Worm (Caenorhabditis elegans) whole organism, L4 larva: ENCODE measurements around the gene wdr-31.
A peak's percentile ranks its signal among the peaks of the same experiment; 100 is the strongest.

ENCODE experiments used
- D1046.2 ChIP-seq: fragments of 200-800 bp; sonication (Bioruptor generic); IDR thresholded peaks from 2 replicates; pipeline ENCODE4 v1.3.6; 2022; ENCODE audit warnings: missing genetic modification characterization, missing compliant biosample characterization
- F26F4.8 ChIP-seq: fragments of 200-800 bp; sonication (Bioruptor generic); conservative IDR thresholded peaks from 2 replicates; pipeline ENCODE4 v1.3.6; 2022; ENCODE audit warnings: missing genetic modification characterization, missing compliant biosample characterization
- F37D6.2 ChIP-seq: sonication (generic microtip); optimal IDR thresholded peaks from 2 replicates; lab custom pipeline; 2016; ENCODE audit warnings: mild to moderate bottlenecking, missing genetic modification characterization, missing compliant biosample characterization
- F44E2.7 ChIP-seq: fragments of 200-800 bp; sonication (Bioruptor generic); IDR thresholded peaks from 2 replicates; pipeline ENCODE4 v2.1.2; 2022; ENCODE audit warnings: missing genetic modification characterization, missing compliant biosample characterization
- F49E8.2 ChIP-seq: sonication (generic microtip); optimal IDR thresholded peaks from 2 replicates; lab custom pipeline; 2016; ENCODE audit warnings: missing compliant biosample characterization, mild to moderate bottlenecking, missing genetic modification characterization, borderline replicate concordance
- T26A8.4 ChIP-seq: fragments of 200-800 bp; sonication (Bioruptor generic); IDR thresholded peaks from 2 replicates; pipeline ENCODE4 v1.3.6; 2022; ENCODE audit warnings: missing genetic modification characterization, missing compliant biosample characterization
- aha-1 ChIP-seq: fragments of 150-350 bp; peaks from one replicate; lab custom pipeline; 2014; ENCODE audit warnings: missing biosample characterization, missing genetic modification characterization
- ama-1 ChIP-seq: fragments of 150-350 bp; optimal IDR thresholded peaks from 2 replicates; lab custom pipeline; 2014; ENCODE audit warnings: inconsistent platforms, mixed read lengths
- attf-4 ChIP-seq: sonication (generic microtip); optimal IDR thresholded peaks from 3 replicates; lab custom pipeline; 2017; ENCODE audit warnings: missing biosample characterization, missing genetic modification characterization
- ceh-20 ChIP-seq: fragments of 200-800 bp; sonication (Bioruptor generic); IDR thresholded peaks from 2 replicates; pipeline ENCODE4 v1.3.6; 2022; ENCODE audit warnings: missing genetic modification reagents, missing genetic modification characterization, missing compliant biosample characterization
- ceh-44 ChIP-seq: fragments of 200-800 bp; sonication (Bioruptor generic); IDR thresholded peaks from 2 replicates; pipeline ENCODE4 v1.3.6; 2022; ENCODE audit warnings: missing genetic modification reagents, missing genetic modification characterization, missing compliant biosample characterization
- cey-2 ChIP-seq: sonication (generic microtip); optimal IDR thresholded peaks from 3 replicates; lab custom pipeline; 2017; ENCODE audit warnings: missing genetic modification characterization, mild to moderate bottlenecking, missing compliant biosample characterization, antibody characterized with exemption, borderline replicate concordance; ENCODE audit not compliant: insufficient read depth
- dmd-6 ChIP-seq: fragments of 200-800 bp; sonication (Bioruptor generic); IDR thresholded peaks from 2 replicates; pipeline ENCODE4 v1.3.6; 2022; ENCODE audit warnings: missing genetic modification reagents, missing genetic modification characterization, missing compliant biosample characterization
- dmd-8 ChIP-seq: fragments of 200-800 bp; sonication (Bioruptor generic); IDR thresholded peaks from 2 replicates; pipeline ENCODE4 v1.3.6; 2022; ENCODE audit warnings: missing genetic modification characterization, missing compliant biosample characterization
- dmd-9 ChIP-seq: fragments of 200-800 bp; sonication (Bioruptor generic); IDR thresholded peaks from 2 replicates; pipeline ENCODE4 v1.3.6; 2022; ENCODE audit warnings: missing genetic modification reagents, missing genetic modification characterization, missing compliant biosample characterization
- duxl-1 ChIP-seq: sonication (generic microtip); optimal IDR thresholded peaks from 2 replicates; lab custom pipeline; 2016; ENCODE audit warnings: mild to moderate bottlenecking, missing genetic modification characterization, moderate library complexity, missing compliant biosample characterization; ENCODE audit not compliant: poor library complexity
- egl-27 ChIP-seq: sonication (generic microtip); optimal IDR thresholded peaks from 3 replicates; lab custom pipeline; 2017; ENCODE audit warnings: missing biosample characterization, missing genetic modification reagents, missing genetic modification characterization
- egl-43 ChIP-seq: fragments of 200-800 bp; sonication (Bioruptor generic); IDR thresholded peaks from 2 replicates; pipeline ENCODE4 v1.3.6; 2022; ENCODE audit warnings: missing genetic modification reagents, missing genetic modification characterization, missing compliant biosample characterization
- lim-7 ChIP-seq: fragments of 200-800 bp; sonication (Bioruptor generic); IDR thresholded peaks from 2 replicates; pipeline ENCODE4 v1.3.6; 2022; ENCODE audit warnings: missing genetic modification characterization, missing compliant biosample characterization
- lin-15B ChIP-seq: fragments of 150-350 bp; sonication (generic microtip); optimal IDR thresholded peaks from 3 replicates; lab custom pipeline; 2014; ENCODE audit warnings: missing biosample characterization, missing genetic modification characterization
- lin-29 ChIP-seq: fragments of 200-800 bp; sonication (Bioruptor generic); IDR thresholded peaks from 2 replicates; pipeline ENCODE4 v1.3.6; 2022; ENCODE audit warnings: missing genetic modification reagents, missing genetic modification characterization, missing compliant biosample characterization
- lin-38 ChIP-seq: fragments of 200-800 bp; sonication (Bioruptor generic); IDR thresholded peaks from 2 replicates; pipeline ENCODE4 v1.3.6; 2022; ENCODE audit warnings: missing genetic modification reagents, missing genetic modification characterization, missing compliant biosample characterization
- lin-39 ChIP-seq: fragments of 150-350 bp; optimal IDR thresholded peaks from 2 replicates; lab custom pipeline; 2014; ENCODE audit warnings: missing biosample characterization, missing genetic modification reagents, missing genetic modification characterization
- lir-3 ChIP-seq: sonication (generic microtip); optimal IDR thresholded peaks from 2 replicates; lab custom pipeline; 2016; ENCODE audit warnings: mild to moderate bottlenecking, missing genetic modification characterization, missing compliant biosample characterization
- madf-9 ChIP-seq: fragments of 200-800 bp; sonication (Bioruptor generic); conservative IDR thresholded peaks from 2 replicates; pipeline ENCODE4 v1.3.6; 2022; ENCODE audit warnings: missing genetic modification reagents, missing genetic modification characterization, missing compliant biosample characterization
- mdt-29 ChIP-seq: fragments of 200-800 bp; sonication (Bioruptor generic); IDR thresholded peaks from 2 replicates; pipeline ENCODE4 v1.3.6; 2022; ENCODE audit warnings: missing genetic modification reagents, missing genetic modification characterization, missing compliant biosample characterization
- mes-2 ChIP-seq: sonication (generic microtip); optimal IDR thresholded peaks from 2 replicates; lab custom pipeline; 2016; ENCODE audit warnings: missing genotype, mild to moderate bottlenecking, missing genetic modification characterization, missing compliant biosample characterization; ENCODE audit not compliant: poor library complexity, severe bottlenecking
- mxl-2 ChIP-seq: fragments of 200-800 bp; sonication (Bioruptor generic); conservative IDR thresholded peaks from 2 replicates; pipeline ENCODE4 v1.3.6; 2022; ENCODE audit warnings: missing genetic modification reagents, missing genetic modification characterization, missing compliant biosample characterization
- nhr-11 ChIP-seq: fragments of 150-350 bp; optimal IDR thresholded peaks from 2 replicates; lab custom pipeline; 2014; ENCODE audit warnings: missing biosample characterization, missing genetic modification characterization
- nhr-111 ChIP-seq: fragments of 200-800 bp; sonication (Bioruptor generic); optimal IDR thresholded peaks from 2 replicates; lab custom pipeline; 2018; ENCODE audit warnings: mild to moderate bottlenecking, missing genetic modification characterization, missing compliant biosample characterization
- nhr-25 ChIP-seq: sonication (generic microtip); optimal IDR thresholded peaks from 2 replicates; lab custom pipeline; 2017; ENCODE audit warnings: missing genetic modification characterization, mild to moderate bottlenecking, missing compliant biosample characterization, antibody characterized with exemption, moderate library complexity, borderline replicate concordance; ENCODE audit not compliant: insufficient read depth
- nhr-28 ChIP-seq: fragments of 150-350 bp; optimal IDR thresholded peaks from 2 replicates; lab custom pipeline; 2014; ENCODE audit warnings: missing biosample characterization, missing genetic modification characterization
- nhr-41 ChIP-seq: fragments of 200-800 bp; sonication (Bioruptor generic); IDR thresholded peaks from 2 replicates; pipeline ENCODE4 v1.3.6; 2022; ENCODE audit warnings: missing genetic modification reagents, missing genetic modification characterization, missing compliant biosample characterization
- nhr-77 ChIP-seq: fragments of 150-350 bp; optimal IDR thresholded peaks from 2 replicates; lab custom pipeline; 2014; ENCODE audit warnings: missing biosample characterization, missing genetic modification characterization
- pha-4 ChIP-seq, 2 experiments: fragments of 150-350 bp in 1 of 2; fragments of 200-800 bp in 1 of 2; sonication (Bioruptor generic) in 1 of 2; IDR thresholded peaks in 1 of 2; optimal IDR thresholded peaks in 1 of 2; 2 replicates each; pipeline versions ENCODE4 v1.3.6 to Lab custom; 2014 to 2022; ENCODE audit warnings: missing genetic modification characterization in 2 of 2, missing genetic modification reagents in 2 of 2, missing biosample characterization in 1 of 2, missing compliant biosample characterization in 1 of 2
- pqm-1 ChIP-seq: sonication (generic microtip); optimal IDR thresholded peaks from 2 replicates; lab custom pipeline; 2017; ENCODE audit warnings: missing biosample characterization, missing genetic modification characterization
- sdz-12 ChIP-seq: fragments of 200-800 bp; sonication (Bioruptor generic); optimal IDR thresholded peaks from 2 replicates; lab custom pipeline; 2018; ENCODE audit warnings: mild to moderate bottlenecking, missing genetic modification characterization, missing compliant biosample characterization
- set-16 ChIP-seq: fragments of 200-800 bp; sonication (Bioruptor generic); IDR thresholded peaks from 2 replicates; pipeline ENCODE4 v1.3.6; 2022; ENCODE audit warnings: missing genetic modification reagents, missing genetic modification characterization, missing compliant biosample characterization
- snpc-1.2 ChIP-seq: fragments of 200-800 bp; sonication (Bioruptor generic); IDR thresholded peaks from 2 replicates; pipeline ENCODE4 v1.3.6; 2022; ENCODE audit warnings: missing genetic modification reagents, missing genetic modification characterization, missing compliant biosample characterization
- spr-1 ChIP-seq: sonication (generic microtip); optimal IDR thresholded peaks from 2 replicates; lab custom pipeline; 2016; ENCODE audit warnings: mild to moderate bottlenecking, missing genetic modification characterization, missing compliant biosample characterization
- spr-3 ChIP-seq: fragments of 200-800 bp; sonication (Bioruptor generic); optimal IDR thresholded peaks from 2 replicates; lab custom pipeline; 2018; ENCODE audit warnings: mild to moderate bottlenecking, missing genetic modification characterization, missing compliant biosample characterization
- tag-97 ChIP-seq: fragments of 200-800 bp; sonication (Bioruptor generic); IDR thresholded peaks from 2 replicates; pipeline ENCODE4 v1.3.6; 2022; ENCODE audit warnings: missing genetic modification characterization, missing compliant biosample characterization
- tra-1 ChIP-seq: fragments of 200-800 bp; sonication (Bioruptor generic); IDR thresholded peaks from 2 replicates; pipeline ENCODE4 v1.3.6; 2022; ENCODE audit warnings: missing genetic modification reagents, missing genetic modification characterization, missing compliant biosample characterization
- unc-39 ChIP-seq: sonication (generic microtip); optimal IDR thresholded peaks from 2 replicates; lab custom pipeline; 2017; ENCODE audit warnings: missing biosample characterization, missing genetic modification characterization
- zfp-2 ChIP-seq: sonication (generic microtip); optimal IDR thresholded peaks from 2 replicates; lab custom pipeline; 2016; ENCODE audit warnings: mild to moderate bottlenecking, missing genetic modification characterization, missing compliant biosample characterization
- zip-11 ChIP-seq: fragments of 200-800 bp; sonication (Bioruptor generic); IDR thresholded peaks from 2 replicates; pipeline ENCODE4 v1.3.6; 2022; ENCODE audit warnings: missing genetic modification characterization, missing compliant biosample characterization
- ztf-7 ChIP-seq: fragments of 150-350 bp; optimal IDR thresholded peaks from 2 replicates; lab custom pipeline; 2014; ENCODE audit warnings: missing biosample characterization, missing genetic modification characterization

Gene wdr-31

DNA sequence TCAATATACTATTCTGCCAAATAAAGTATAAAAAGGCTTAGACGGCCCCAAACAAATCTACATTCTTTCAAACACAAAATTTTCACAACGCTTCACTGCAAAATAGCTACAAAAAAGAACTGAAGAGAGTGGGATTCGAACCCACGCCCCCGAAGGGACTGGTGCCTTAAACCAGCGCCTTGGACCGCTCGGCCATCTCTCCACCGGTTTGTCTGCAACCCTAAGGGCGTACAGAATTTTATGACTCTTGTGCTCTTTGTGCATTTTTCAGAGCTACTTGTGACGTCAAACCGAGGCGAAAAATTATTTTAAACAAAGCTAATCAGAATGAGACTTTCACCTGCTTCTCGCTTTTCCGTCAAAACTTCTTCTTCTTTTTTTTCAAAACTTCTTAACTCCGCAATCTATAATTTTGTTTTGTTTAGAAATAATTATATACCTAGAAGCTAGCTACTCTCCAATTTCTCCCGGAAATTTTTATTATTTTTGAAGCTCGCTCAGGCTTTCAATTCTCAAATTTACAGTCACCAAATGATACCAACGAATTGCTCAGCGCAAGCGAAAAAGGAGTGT, 1.1 kb upstream of the wdr-31 start, which contains the start of gene T05A8.8 (continued):
- no peak for TF ChIP-seq egl-27 (tag; lab: Kevin White, UChicago)

ce11 chrII:2735644-2736043, 552 bp upstream of the wdr-31 start:
- TF ChIP-seq aha-1 (tag; lab: Kevin White, UChicago), result peak; percentile 80
- no peak for TF ChIP-seq nhr-11 (tag; lab: Kevin White, UChicago)
- TF ChIP-seq mxl-2 (GFP tag; lab: Robert Waterston, UW), result no peak
- TF ChIP-seq T26A8.4 (GFP tag; lab: Robert Waterston, UW), result no peak
- TF ChIP-seq pqm-1 (tag; lab: Kevin White, UChicago), result no peak
- TF ChIP-seq lin-29 (GFP tag; lab: Robert Waterston, UW), result no peak
- TF ChIP-seq F44E2.7 (GFP tag; lab: Robert Waterston, UW), result 0 out of 2 replicates have a peak, but pooled peaks have one; percentile 71
- TF ChIP-seq cey-2 (tag; lab: Kevin White, UChicago), result no peak
- 0 out of 2 replicates have a peak, but pooled peaks have one; percentile 44 for TF ChIP-seq tra-1 (GFP tag; lab: Robert Waterston, UW)
- TF ChIP-seq egl-27 (tag; lab: Kevin White, UChicago), result no peak
- TF ChIP-seq nhr-111 (GFP tag; lab: Kevin White, UChicago), result no peak
- TF ChIP-seq dmd-6, result peak; percentile 29; the same call in 1 of the 2 replicates
- TF ChIP-seq nhr-77 (tag; lab: Kevin White, UChicago), result no peak
- TF ChIP-seq set-16 (GFP tag; lab: Robert Waterston, UW), result peak; percentile 79
- no peak for TF ChIP-seq duxl-1
- TF ChIP-seq ama-1 (lab: Kevin White, UChicago), result no peak
- no peak for TF ChIP-seq attf-4
- no peak for TF ChIP-seq pha-4 (GFP tag; IDR thresholded peaks at IDR 0.05; lab: Robert Waterston, UW)
- TF ChIP-seq pha-4 (tag; optimal IDR thresholded peaks at IDR 0.05; lab: Kevin White, UChicago), result no peak
- TF ChIP-seq lir-3 (tag; lab: Kevin White, UChicago), result no peak
- peak; percentile 82 for TF ChIP-seq egl-43 (GFP tag; lab: Robert Waterston, UW)
- TF ChIP-seq F26F4.8 (GFP tag; lab: Robert Waterston, UW), result peak; percentile 64; the same call in 1 of the 2 replicates
- TF ChIP-seq F37D6.2, result no peak
- peak; percentile 6 for TF ChIP-seq spr-1 (tag; lab: Kevin White, UChicago)
- TF ChIP-seq lin-15B (tag; lab: Kevin White, UChicago), result no peak
- no peak for TF ChIP-seq zfp-2
- no peak for TF ChIP-seq spr-3
- TF ChIP-seq ztf-7, result no peak
- no peak for TF ChIP-seq ceh-44 (GFP tag; lab: Robert Waterston, UW)
- peak; percentile 63 for TF ChIP-seq lin-38 (GFP tag; lab: Robert Waterston, UW)
- no peak for TF ChIP-seq F49E8.2
- TF ChIP-seq lim-7, result peak; percentile 67; the same call in 1 of the 2 replicates
- no peak for TF ChIP-seq unc-39 (tag; lab: Kevin White, UChicago)
- no peak for TF ChIP-seq tag-97 (GFP tag; lab: Robert Waterston, UW)
- no peak for TF ChIP-seq zip-11 (GFP tag; lab: Robert Waterston, UW)
- TF ChIP-seq lin-39 (tag; lab: Kevin White, UChicago), result no peak
- TF ChIP-seq nhr-41, result 0 out of 2 replicates have a peak, but pooled peaks have one; percentile 31
- no peak for TF ChIP-seq nhr-28 (tag; lab: Kevin White, UChicago)
- TF ChIP-seq snpc-1.2 (GFP tag; lab: Robert Waterston, UW), result peak; percentile 65
- TF ChIP-seq dmd-8 (GFP tag; lab: Robert Waterston, UW), result 0 out of 2 replicates have a peak, but pooled peaks have one; percentile 42
- 0 out of 2 replicates have a peak, but pooled peaks have one; percentile 19 for TF ChIP-seq D1046.2 (GFP tag; lab: Robert Waterston, UW)
- peak; percentile 44; the same call in 1 of the 2 replicates for TF ChIP-seq dmd-9 (GFP tag; lab: Robert Waterston, UW)
- peak; percentile 43 for TF ChIP-seq mes-2 (tag; lab: Kevin White, UChicago)
- no peak for TF ChIP-seq madf-9
- TF ChIP-seq nhr-25 (tag; lab: Kevin White, UChicago), result no peak
- TF ChIP-seq ceh-20, result peak; percentile 11; the same call in 1 of the 2 replicates
- TF ChIP-seq sdz-12 (GFP tag; lab: Kevin White, UChicago), result no peak
- TF ChIP-seq mdt-29 (GFP tag; lab: Robert Waterston, UW), result peak; percentile 52; the same call in 1 of the 2 replicates
